Worm (Caenorhabditis elegans) whole organism, young adult: ENCODE data around the gene nsy-1.

ENCODE experiments used
- B0019.2 ChIP-seq: fragments of 200-800 bp; sonication (Bioruptor generic); conservative IDR thresholded peaks from 2 replicates; pipeline ENCODE4 v1.3.6; 2022; ENCODE audit warnings: missing genetic modification reagents, missing genetic modification characterization, missing compliant biosample characterization
- B0261.1 ChIP-seq: sonication (generic microtip); optimal IDR thresholded peaks from 2 replicates; lab custom pipeline; 2016; ENCODE audit warnings: mild to moderate bottlenecking, missing genetic modification characterization, moderate library complexity, missing compliant biosample characterization
- F33H1.4 ChIP-seq: fragments of 200-800 bp; sonication (Bioruptor generic); IDR thresholded peaks from 2 replicates; pipeline ENCODE4 v1.3.6; 2022; ENCODE audit warnings: missing genetic modification reagents, missing genetic modification characterization, missing compliant biosample characterization
- F39B2.1 ChIP-seq: fragments of 200-800 bp; sonication (Bioruptor generic); IDR thresholded peaks from 2 replicates; pipeline ENCODE4 v1.3.6; 2022; ENCODE audit warnings: missing genetic modification reagents, missing genetic modification characterization, missing compliant biosample characterization
- F57A8.1 ChIP-seq: fragments of 200-800 bp; sonication (Bioruptor generic); optimal IDR thresholded peaks from 2 replicates; lab custom pipeline; 2018; ENCODE audit warnings: mild to moderate bottlenecking, missing genetic modification characterization, moderate library complexity, missing compliant biosample characterization
- K12H6.12 ChIP-seq: fragments of 200-800 bp; sonication (Bioruptor generic); optimal IDR thresholded peaks from 2 replicates; lab custom pipeline; 2018; ENCODE audit warnings: mild to moderate bottlenecking, missing genetic modification characterization, missing compliant biosample characterization
- T07F8.4 ChIP-seq: sonication (generic microtip); optimal IDR thresholded peaks from 2 replicates; lab custom pipeline; 2016; ENCODE audit warnings: mild to moderate bottlenecking, missing genetic modification characterization, moderate library complexity, missing compliant biosample characterization
- Y53G8AR.9 ChIP-seq: fragments of 200-800 bp; sonication (Bioruptor generic); conservative IDR thresholded peaks from 2 replicates; pipeline ENCODE4 v1.3.6; 2022; ENCODE audit warnings: missing genetic modification reagents, missing genetic modification characterization, missing compliant biosample characterization
- Y56A3A.18 ChIP-seq: fragments of 200-800 bp; sonication (Bioruptor generic); IDR thresholded peaks from 2 replicates; pipeline ENCODE4 v1.3.6; 2022; ENCODE audit warnings: missing genetic modification reagents, missing genetic modification characterization, missing compliant biosample characterization
- Y79H2A.3 ChIP-seq: fragments of 200-800 bp; sonication (Bioruptor generic); conservative IDR thresholded peaks from 2 replicates; pipeline ENCODE4 v1.3.6; 2022; ENCODE audit warnings: missing genetic modification reagents, missing genetic modification characterization, missing compliant biosample characterization
- akir-1 ChIP-seq: fragments of 200-800 bp; sonication (Bioruptor generic); optimal IDR thresholded peaks from 2 replicates; lab custom pipeline; 2018; ENCODE audit warnings: mild to moderate bottlenecking, missing genetic modification characterization, moderate library complexity, missing compliant biosample characterization
- aptf-2 ChIP-seq: fragments of 200-800 bp; sonication (Bioruptor generic); conservative IDR thresholded peaks from 2 replicates; pipeline ENCODE4 v1.3.6; 2022; ENCODE audit warnings: missing genetic modification reagents, missing genetic modification characterization, missing compliant biosample characterization
- aptf-3 ChIP-seq: fragments of 200-800 bp; sonication (Bioruptor generic); IDR thresholded peaks from 2 replicates; pipeline ENCODE4 v1.3.6; 2022; ENCODE audit warnings: missing genetic modification characterization, missing compliant biosample characterization
- atf-7 ChIP-seq: sonication (generic microtip); optimal IDR thresholded peaks from 2 replicates; lab custom pipeline; 2017; ENCODE audit warnings: mild to moderate bottlenecking, missing genetic modification characterization, missing compliant biosample characterization
- attf-3 ChIP-seq: fragments of 200-800 bp; sonication (Bioruptor generic); conservative IDR thresholded peaks from 2 replicates; pipeline ENCODE4 v1.3.6; 2022; ENCODE audit warnings: missing genetic modification reagents, missing genetic modification characterization, missing compliant biosample characterization
- attf-6 ChIP-seq: fragments of 200-800 bp; sonication (Bioruptor generic); IDR thresholded peaks from 2 replicates; pipeline ENCODE4 v1.3.6; 2022; ENCODE audit warnings: missing genetic modification reagents, missing genetic modification characterization, missing compliant biosample characterization
- bed-1 ChIP-seq: fragments of 200-800 bp; sonication (Bioruptor generic); IDR thresholded peaks from 2 replicates; pipeline ENCODE4 v1.3.6; 2022; ENCODE audit warnings: missing genetic modification reagents, missing genetic modification characterization, missing compliant biosample characterization
- ceh-79 ChIP-seq: sonication (generic microtip); optimal IDR thresholded peaks from 2 replicates; lab custom pipeline; 2017; ENCODE audit warnings: mild to moderate bottlenecking, missing genetic modification characterization, missing compliant biosample characterization
- ceh-91 ChIP-seq: fragments of 200-800 bp; sonication (Bioruptor generic); IDR thresholded peaks from 2 replicates; pipeline ENCODE4 v1.3.6; 2022; ENCODE audit warnings: missing genetic modification reagents, missing genetic modification characterization, missing compliant biosample characterization
- dox-1 ChIP-seq: fragments of 200-800 bp; sonication (Bioruptor generic); IDR thresholded peaks from 2 replicates; pipeline ENCODE4 v1.3.6; 2022; ENCODE audit warnings: missing genetic modification reagents, missing genetic modification characterization, missing compliant biosample characterization
- dpff-1 ChIP-seq: sonication (generic microtip); optimal IDR thresholded peaks from 2 replicates; lab custom pipeline; 2017; ENCODE audit warnings: mild to moderate bottlenecking, missing genetic modification characterization, missing compliant biosample characterization
- dpl-1 ChIP-seq: fragments of 150-350 bp; optimal IDR thresholded peaks from 2 replicates; lab custom pipeline; 2014; ENCODE audit warnings: missing biosample characterization, missing genetic modification reagents, missing genetic modification characterization
- egl-44 ChIP-seq: fragments of 200-800 bp; sonication (Bioruptor generic); IDR thresholded peaks from 2 replicates; pipeline ENCODE4 v1.3.6; 2022; ENCODE audit warnings: missing genetic modification reagents, missing genetic modification characterization, missing compliant biosample characterization
- ekl-4 ChIP-seq: fragments of 200-800 bp; sonication (Bioruptor generic); IDR thresholded peaks from 2 replicates; pipeline ENCODE4 v1.3.6; 2022; ENCODE audit warnings: missing genetic modification reagents, missing genetic modification characterization, missing compliant biosample characterization
- hsf-1 ChIP-seq: fragments of 200-800 bp; sonication (Bioruptor generic); IDR thresholded peaks from 2 replicates; pipeline ENCODE4 v1.3.6; 2022; ENCODE audit warnings: missing genetic modification reagents, missing genetic modification characterization, missing compliant biosample characterization
- lag-1 ChIP-seq: fragments of 200-800 bp; sonication (Bioruptor generic); IDR thresholded peaks from 2 replicates; pipeline ENCODE4 v1.3.6; 2022; ENCODE audit warnings: missing genetic modification reagents, missing genetic modification characterization, missing compliant biosample characterization
- let-526 ChIP-seq: fragments of 200-800 bp; sonication (Bioruptor generic); IDR thresholded peaks from 2 replicates; pipeline ENCODE4 v1.3.6; 2022; ENCODE audit warnings: missing genetic modification reagents, missing genetic modification characterization, missing compliant biosample characterization
- lsy-27 ChIP-seq: sonication (generic microtip); optimal IDR thresholded peaks from 2 replicates; lab custom pipeline; 2017; ENCODE audit warnings: missing genetic modification characterization, mild to moderate bottlenecking, missing compliant biosample characterization, antibody characterized with exemption, missing genotype, borderline replicate concordance; ENCODE audit not compliant: insufficient read depth
- madf-10 ChIP-seq: sonication (generic microtip); optimal IDR thresholded peaks from 2 replicates; lab custom pipeline; 2016; ENCODE audit warnings: mild to moderate bottlenecking, missing genetic modification characterization, missing compliant biosample characterization
- madf-3 ChIP-seq: fragments of 200-800 bp; sonication (Bioruptor generic); IDR thresholded peaks from 2 replicates; pipeline ENCODE4 v1.3.6; 2022; ENCODE audit warnings: missing genetic modification reagents, missing genetic modification characterization, missing compliant biosample characterization
- madf-6 ChIP-seq: fragments of 200-800 bp; sonication (Bioruptor generic); IDR thresholded peaks from 2 replicates; pipeline ENCODE4 v1.3.6; 2022; ENCODE audit warnings: missing genetic modification reagents, missing genetic modification characterization, missing compliant biosample characterization
- mcd-1 ChIP-seq: fragments of 200-800 bp; sonication (Bioruptor generic); IDR thresholded peaks from 2 replicates; pipeline ENCODE4 v1.3.6; 2022; ENCODE audit warnings: missing genetic modification reagents, missing genetic modification characterization, missing compliant biosample characterization
- nhr-179 ChIP-seq: sonication (generic microtip); optimal IDR thresholded peaks from 2 replicates; lab custom pipeline; 2016; ENCODE audit warnings: mild to moderate bottlenecking, missing genetic modification characterization, missing compliant biosample characterization
- nhr-80 ChIP-seq: sonication (generic microtip); optimal IDR thresholded peaks from 2 replicates; lab custom pipeline; 2016; ENCODE audit warnings: missing genetic modification characterization, missing compliant biosample characterization
- rec-8 ChIP-seq, 2 experiments: sonication (generic microtip); optimal IDR thresholded peaks; 2 replicates each; lab custom pipeline; 2016; ENCODE audit warnings: mild to moderate bottlenecking in 2 of 2, missing genetic modification characterization in 2 of 2, missing genetic modification reagents in 2 of 2, missing genotype in 2 of 2, missing biosample characterization in 1 of 2, missing compliant biosample characterization in 1 of 2, moderate library complexity in 1 of 2
- repo-1 ChIP-seq: sonication (generic microtip); optimal IDR thresholded peaks from 2 replicates; lab custom pipeline; 2017; ENCODE audit warnings: mild to moderate bottlenecking, missing genetic modification characterization, missing compliant biosample characterization
- rpc-1 ChIP-seq, 2 experiments: fragments of 150-350 bp in 1 of 2; sonication (generic microtip) in 1 of 2; optimal IDR thresholded peaks; 2 replicates each; lab custom pipeline; 2014 to 2018; ENCODE audit warnings: missing biosample characterization in 1 of 2, missing genetic modification characterization in 1 of 2, missing genetic modification reagents in 1 of 2, missing genotype in 1 of 2
- sea-2 ChIP-seq: fragments of 200-800 bp; sonication (Bioruptor generic); IDR thresholded peaks from 2 replicates; pipeline ENCODE4 v1.3.6; 2022; ENCODE audit warnings: missing genetic modification characterization, missing compliant biosample characterization
- snpc-1.3 ChIP-seq: sonication (generic microtip); optimal IDR thresholded peaks from 2 replicates; lab custom pipeline; 2017; ENCODE audit warnings: missing genetic modification characterization, mild to moderate bottlenecking, missing compliant biosample characterization, antibody characterized with exemption, moderate library complexity, missing genotype, missing genetic modification reagents; ENCODE audit not compliant: insufficient read depth
- snpc-4 ChIP-seq, 5 experiments: fragments of 150-350 bp in 1 of 5; sonication (generic microtip) in 4 of 5; optimal IDR thresholded peaks; 2 replicates each; lab custom pipeline; 2014 to 2018; ENCODE audit warnings: missing genetic modification characterization in 5 of 5, missing biosample characterization in 3 of 5, antibody characterized with exemption in 2 of 5, mild to moderate bottlenecking in 2 of 5, missing compliant biosample characterization in 2 of 5, missing genotype in 2 of 5, moderate library complexity in 2 of 5, missing genetic modification reagents in 1 of 5
- sptf-2 ChIP-seq: fragments of 200-800 bp; sonication (Bioruptor generic); optimal IDR thresholded peaks from 2 replicates; lab custom pipeline; 2018; ENCODE audit warnings: mild to moderate bottlenecking, missing genetic modification characterization, missing compliant biosample characterization
- unc-130 ChIP-seq: sonication (generic microtip); optimal IDR thresholded peaks from 2 replicates; lab custom pipeline; 2016; ENCODE audit warnings: missing genetic modification reagents, missing genetic modification characterization, missing compliant biosample characterization
- unc-62 ChIP-seq: fragments of 150-350 bp; optimal IDR thresholded peaks from 2 replicates; lab custom pipeline; 2014; ENCODE audit warnings: missing biosample characterization, missing genetic modification reagents, missing genetic modification characterization
- xnd-1 ChIP-seq: sonication (generic microtip); optimal IDR thresholded peaks from 2 replicates; lab custom pipeline; 2016; ENCODE audit warnings: missing genotype, missing genetic modification reagents, missing genetic modification characterization, missing compliant biosample characterization
- zim-3 ChIP-seq: sonication (generic microtip); optimal IDR thresholded peaks from 2 replicates; lab custom pipeline; 2017; ENCODE audit warnings: mild to moderate bottlenecking, missing genetic modification characterization, moderate library complexity, missing compliant biosample characterization
- ztf-28 ChIP-seq: fragments of 200-800 bp; sonication (Bioruptor generic); IDR thresholded peaks from 2 replicates; pipeline ENCODE4 v1.3.6; 2022; ENCODE audit warnings: missing genetic modification reagents, missing genetic modification characterization, missing compliant biosample characterization

Gene nsy-1

DNA sequence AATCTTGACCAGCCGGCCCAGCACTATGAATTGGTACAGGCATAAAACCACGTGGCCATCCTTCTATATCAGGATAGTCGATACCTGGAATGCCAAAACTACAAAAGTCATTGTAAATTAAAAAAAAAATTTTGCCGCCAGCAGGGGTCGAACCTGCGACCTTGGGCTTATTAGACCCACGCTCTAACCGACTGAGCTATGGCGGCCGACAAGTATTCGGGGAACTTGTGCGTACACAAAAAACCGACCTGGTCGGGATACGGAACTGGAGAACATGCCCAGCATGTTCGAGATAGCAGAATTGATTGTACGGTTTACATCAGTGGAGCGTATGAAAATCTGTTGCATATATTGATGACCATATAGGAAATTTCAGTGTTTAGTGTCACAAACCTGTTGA lies 34.8 kb downstream of the nsy-1 start (continued):
- TF ChIP-seq rpc-1 (optimal IDR thresholded peaks at IDR 0.05; lab: Kevin White, UChicago) (peak; percentile 58), rpc-1 (tag; optimal IDR thresholded peaks at IDR 0.05; lab: Kevin White, UChicago) (peak; percentile 66), lsy-27 (tag; lab: Kevin White, UChicago) (no peak), sptf-2 (no peak), dpl-1 (GFP tag; lab: Kevin White, UChicago) (no peak), ekl-4 (peak; percentile 88), Y79H2A.3 (no peak), ztf-28 (GFP tag; lab: Robert Waterston, UW) (peak; percentile 48; the same call in 1 of the 2 replicates), Y56A3A.18 (GFP tag; lab: Robert Waterston, UW) (peak; percentile 89), sea-2 (GFP tag; lab: Robert Waterston, UW) (no peak), aptf-2 (GFP tag; lab: Robert Waterston, UW) (no peak), xnd-1 (tag; lab: Kevin White, UChicago) (peak; percentile 2), bed-1 (GFP tag; lab: Robert Waterston, UW) (0 out of 2 replicates have a peak, but pooled peaks have one; percentile 63), lag-1 (GFP tag; lab: Robert Waterston, UW) (no peak), unc-130 (GFP tag; lab: Kevin White, UChicago) (no peak), repo-1 (tag; lab: Kevin White, UChicago) (peak; percentile 88), dpff-1 (tag; lab: Kevin White, UChicago) (no peak), atf-7 (tag; lab: Kevin White, UChicago) (peak; percentile 8), madf-6 (GFP tag; lab: Robert Waterston, UW) (peak; percentile 85), T07F8.4 (peak; percentile 17), Y53G8AR.9 (GFP tag; lab: Robert Waterston, UW) (peak; percentile 88), egl-44 (GFP tag; lab: Robert Waterston, UW) (0 out of 2 replicates have a peak, but pooled peaks have one; percentile 16), snpc-4 (GFP tag; optimal IDR thresholded peaks at IDR 0.05; lab: Kevin White, UChicago) (peak; percentile 98), snpc-4 (tag; optimal IDR thresholded peaks at IDR 0.05; lab: Kevin White, UChicago) (peak; percentile 99), madf-10 (tag; lab: Kevin White, UChicago) (peak; percentile 40), let-526 (GFP tag; lab: Robert Waterston, UW) (0 out of 2 replicates have a peak, but pooled peaks have one; percentile 19), zim-3 (tag; lab: Kevin White, UChicago) (peak; percentile 38), akir-1 (no peak), rec-8 (tag; optimal IDR thresholded peaks at IDR 0.05; lab: Kevin White, UChicago) (peak; percentile 34 to 66), F57A8.1 (no peak), F33H1.4 (peak; percentile 72), F39B2.1 (GFP tag; lab: Robert Waterston, UW) (no peak), hsf-1 (peak; percentile 72), snpc-1.3 (tag; lab: Kevin White, UChicago) (peak; percentile 18), mcd-1 (GFP tag; lab: Robert Waterston, UW) (peak; percentile 89), dox-1 (GFP tag; lab: Robert Waterston, UW) (peak; percentile 89), B0019.2 (GFP tag; lab: Robert Waterston, UW) (0 out of 2 replicates have a peak, but pooled peaks have one; percentile 43), ceh-91 (peak; percentile 55; the same call in 1 of the 2 replicates), unc-62 (GFP tag; lab: Kevin White, UChicago) (no peak), B0261.1 (tag; lab: Kevin White, UChicago) (peak; percentile 92), attf-6 (GFP tag; lab: Robert Waterston, UW) (peak; percentile 62; the same call in 1 of the 2 replicates), ceh-79 (tag; lab: Kevin White, UChicago) (peak; percentile 19), nhr-179 (tag; lab: Kevin White, UChicago) (no peak), attf-3 (0 out of 2 replicates have a peak, but pooled peaks have one; percentile 48), nhr-80 (peak; percentile 1), madf-3 (GFP tag; lab: Robert Waterston, UW) (peak; percentile 73), aptf-3 (GFP tag; lab: Robert Waterston, UW) (peak; percentile 86; the same call in 1 of the 2 replicates), K12H6.12 (tag; lab: Kevin White, UChicago) (peak; percentile 31)
